Worm (Caenorhabditis elegans) whole organism, young adult: ENCODE results near the gene B0294.3.

Experiments
- D2030.7 ChIP-seq: fragments of 200-800 bp; sonication (Bioruptor generic); IDR thresholded peaks from 2 replicates; pipeline ENCODE4 v1.3.6; 2022; ENCODE audit warnings: missing genetic modification reagents, missing genetic modification characterization, missing compliant biosample characterization
- F22D6.2 ChIP-seq: sonication (generic microtip); optimal IDR thresholded peaks from 2 replicates; lab custom pipeline; 2016; ENCODE audit warnings: mild to moderate bottlenecking, missing genetic modification characterization, missing compliant biosample characterization
- F33H1.4 ChIP-seq: fragments of 200-800 bp; sonication (Bioruptor generic); IDR thresholded peaks from 2 replicates; pipeline ENCODE4 v1.3.6; 2022; ENCODE audit warnings: missing genetic modification reagents, missing genetic modification characterization, missing compliant biosample characterization
- F39B2.1 ChIP-seq: fragments of 200-800 bp; sonication (Bioruptor generic); IDR thresholded peaks from 2 replicates; pipeline ENCODE4 v1.3.6; 2022; ENCODE audit warnings: missing genetic modification reagents, missing genetic modification characterization, missing compliant biosample characterization
- F49E8.2 ChIP-seq: sonication (generic microtip); optimal IDR thresholded peaks from 3 replicates; lab custom pipeline; 2017; ENCODE audit warnings: missing genetic modification characterization, mild to moderate bottlenecking, missing compliant biosample characterization, antibody characterized with exemption, moderate library complexity; ENCODE audit not compliant: insufficient read depth
- F57A8.1 ChIP-seq: fragments of 200-800 bp; sonication (Bioruptor generic); optimal IDR thresholded peaks from 2 replicates; lab custom pipeline; 2018; ENCODE audit warnings: mild to moderate bottlenecking, missing genetic modification characterization, moderate library complexity, missing compliant biosample characterization
- K11D2.4 ChIP-seq: fragments of 200-800 bp; sonication (Bioruptor generic); IDR thresholded peaks from 2 replicates; pipeline ENCODE4 v1.3.6; 2022; ENCODE audit warnings: missing genetic modification reagents, missing genetic modification characterization, missing compliant biosample characterization
- Y53F4B.3 ChIP-seq: fragments of 200-800 bp; sonication (Bioruptor generic); IDR thresholded peaks from 2 replicates; pipeline ENCODE4 v1.3.6; 2022; ENCODE audit warnings: missing genetic modification reagents, missing genetic modification characterization, missing compliant biosample characterization
- Y56A3A.18 ChIP-seq: fragments of 200-800 bp; sonication (Bioruptor generic); IDR thresholded peaks from 2 replicates; pipeline ENCODE4 v1.3.6; 2022; ENCODE audit warnings: missing genetic modification reagents, missing genetic modification characterization, missing compliant biosample characterization
- akir-1 ChIP-seq: fragments of 200-800 bp; sonication (Bioruptor generic); optimal IDR thresholded peaks from 2 replicates; lab custom pipeline; 2018; ENCODE audit warnings: mild to moderate bottlenecking, missing genetic modification characterization, moderate library complexity, missing compliant biosample characterization
- ama-1 ChIP-seq, 3 experiments: fragments of 150-350 bp in 1 of 3; sonication (generic microtip) in 2 of 3; optimal IDR thresholded peaks; 2 replicates each; lab custom pipeline; 2014 to 2018; ENCODE audit warnings: missing biosample characterization in 2 of 3, missing genetic modification characterization in 2 of 3, missing genetic modification reagents in 2 of 3
- aptf-2 ChIP-seq: fragments of 200-800 bp; sonication (Bioruptor generic); conservative IDR thresholded peaks from 2 replicates; pipeline ENCODE4 v1.3.6; 2022; ENCODE audit warnings: missing genetic modification reagents, missing genetic modification characterization, missing compliant biosample characterization
- aptf-3 ChIP-seq: fragments of 200-800 bp; sonication (Bioruptor generic); IDR thresholded peaks from 2 replicates; pipeline ENCODE4 v1.3.6; 2022; ENCODE audit warnings: missing genetic modification characterization, missing compliant biosample characterization
- attf-3 ChIP-seq: fragments of 200-800 bp; sonication (Bioruptor generic); conservative IDR thresholded peaks from 2 replicates; pipeline ENCODE4 v1.3.6; 2022; ENCODE audit warnings: missing genetic modification reagents, missing genetic modification characterization, missing compliant biosample characterization
- attf-5 ChIP-seq: fragments of 200-800 bp; sonication (Bioruptor generic); optimal IDR thresholded peaks from 2 replicates; lab custom pipeline; 2018; ENCODE audit warnings: mild to moderate bottlenecking, missing genetic modification characterization, missing compliant biosample characterization
- attf-6 ChIP-seq: fragments of 200-800 bp; sonication (Bioruptor generic); IDR thresholded peaks from 2 replicates; pipeline ENCODE4 v1.3.6; 2022; ENCODE audit warnings: missing genetic modification reagents, missing genetic modification characterization, missing compliant biosample characterization
- cebp-1 ChIP-seq, 2 experiments: fragments of 200-800 bp in 1 of 2; sonication (Bioruptor generic) in 1 of 2; sonication (generic microtip) in 1 of 2; IDR thresholded peaks in 1 of 2; optimal IDR thresholded peaks in 1 of 2; 2 replicates each; pipeline versions ENCODE4 v1.3.6 to Lab custom; 2017 to 2022; ENCODE audit warnings: missing compliant biosample characterization in 2 of 2, missing genetic modification characterization in 2 of 2, mild to moderate bottlenecking in 1 of 2, missing genetic modification reagents in 1 of 2, moderate library complexity in 1 of 2
- ceh-27 ChIP-seq: fragments of 200-800 bp; sonication (Bioruptor generic); optimal IDR thresholded peaks from 2 replicates; lab custom pipeline; 2018; ENCODE audit warnings: mild to moderate bottlenecking, missing genetic modification characterization, moderate library complexity, missing compliant biosample characterization
- dox-1 ChIP-seq: fragments of 200-800 bp; sonication (Bioruptor generic); IDR thresholded peaks from 2 replicates; pipeline ENCODE4 v1.3.6; 2022; ENCODE audit warnings: missing genetic modification reagents, missing genetic modification characterization, missing compliant biosample characterization
- dpl-1 ChIP-seq: fragments of 150-350 bp; optimal IDR thresholded peaks from 2 replicates; lab custom pipeline; 2014; ENCODE audit warnings: missing biosample characterization, missing genetic modification reagents, missing genetic modification characterization
- efl-1 ChIP-seq: fragments of 150-350 bp; optimal IDR thresholded peaks from 2 replicates; lab custom pipeline; 2014; ENCODE audit warnings: missing biosample characterization, missing genetic modification reagents, missing genetic modification characterization
- egl-44 ChIP-seq: fragments of 200-800 bp; sonication (Bioruptor generic); IDR thresholded peaks from 2 replicates; pipeline ENCODE4 v1.3.6; 2022; ENCODE audit warnings: missing genetic modification reagents, missing genetic modification characterization, missing compliant biosample characterization
- egrh-3 ChIP-seq: fragments of 200-800 bp; sonication (Bioruptor generic); IDR thresholded peaks from 2 replicates; pipeline ENCODE4 v1.3.6; 2022; ENCODE audit warnings: missing genetic modification reagents, missing genetic modification characterization, missing compliant biosample characterization
- hlh-26 ChIP-seq: fragments of 200-800 bp; sonication (Bioruptor generic); conservative IDR thresholded peaks from 2 replicates; pipeline ENCODE4 v1.3.6; 2022; ENCODE audit warnings: missing genetic modification reagents, missing genetic modification characterization, missing compliant biosample characterization
- hmg-1.2 ChIP-seq: fragments of 200-800 bp; sonication (Bioruptor generic); IDR thresholded peaks from 2 replicates; pipeline ENCODE4 v1.3.6; 2022; ENCODE audit warnings: missing genetic modification reagents, missing genetic modification characterization, missing compliant biosample characterization
- hmg-20 ChIP-seq: fragments of 200-800 bp; sonication (Bioruptor generic); IDR thresholded peaks from 2 replicates; pipeline ENCODE4 v1.3.6; 2022; ENCODE audit warnings: missing genetic modification reagents, missing genetic modification characterization, missing compliant biosample characterization
- let-526 ChIP-seq: fragments of 200-800 bp; sonication (Bioruptor generic); IDR thresholded peaks from 2 replicates; pipeline ENCODE4 v1.3.6; 2022; ENCODE audit warnings: missing genetic modification reagents, missing genetic modification characterization, missing compliant biosample characterization
- let-607 ChIP-seq, 2 experiments: fragments of 200-800 bp in 1 of 2; sonication (Bioruptor generic) in 1 of 2; sonication (generic microtip) in 1 of 2; optimal IDR thresholded peaks; 2 replicates each; lab custom pipeline; 2016 to 2018; ENCODE audit warnings: mild to moderate bottlenecking in 2 of 2, missing compliant biosample characterization in 2 of 2, missing genetic modification characterization in 2 of 2, moderate library complexity in 2 of 2, missing genotype in 1 of 2
- lin-26 ChIP-seq: fragments of 200-800 bp; sonication (Bioruptor generic); IDR thresholded peaks from 2 replicates; pipeline ENCODE4 v1.3.6; 2022; ENCODE audit warnings: missing genetic modification reagents, missing genetic modification characterization, missing compliant biosample characterization
- lin-54 ChIP-seq: fragments of 200-800 bp; sonication (Bioruptor generic); optimal IDR thresholded peaks from 2 replicates; lab custom pipeline; 2018; ENCODE audit warnings: mild to moderate bottlenecking, missing genetic modification characterization, missing compliant biosample characterization
- lsl-1 ChIP-seq: fragments of 200-800 bp; sonication (Bioruptor generic); optimal IDR thresholded peaks from 2 replicates; lab custom pipeline; 2018; ENCODE audit warnings: mild to moderate bottlenecking, missing genetic modification characterization, moderate library complexity, missing compliant biosample characterization
- madf-6 ChIP-seq: fragments of 200-800 bp; sonication (Bioruptor generic); IDR thresholded peaks from 2 replicates; pipeline ENCODE4 v1.3.6; 2022; ENCODE audit warnings: missing genetic modification reagents, missing genetic modification characterization, missing compliant biosample characterization
- mcd-1 ChIP-seq: fragments of 200-800 bp; sonication (Bioruptor generic); IDR thresholded peaks from 2 replicates; pipeline ENCODE4 v1.3.6; 2022; ENCODE audit warnings: missing genetic modification reagents, missing genetic modification characterization, missing compliant biosample characterization
- pbrm-1 ChIP-seq: fragments of 200-800 bp; sonication (Bioruptor generic); IDR thresholded peaks from 2 replicates; pipeline ENCODE4 v1.3.6; 2022; ENCODE audit warnings: missing genetic modification reagents, missing genetic modification characterization, missing compliant biosample characterization
- pha-4 ChIP-seq: fragments of 150-350 bp; sonication (generic microtip); optimal IDR thresholded peaks from 2 replicates; lab custom pipeline; 2014; ENCODE audit warnings: missing biosample characterization, missing genetic modification reagents, missing genetic modification characterization
- rpc-1 ChIP-seq, 2 experiments: fragments of 150-350 bp in 1 of 2; sonication (generic microtip) in 1 of 2; optimal IDR thresholded peaks; 2 replicates each; lab custom pipeline; 2014 to 2018; ENCODE audit warnings: missing biosample characterization in 1 of 2, missing genetic modification characterization in 1 of 2, missing genetic modification reagents in 1 of 2, missing genotype in 1 of 2
- snpc-1.3 ChIP-seq: sonication (generic microtip); optimal IDR thresholded peaks from 2 replicates; lab custom pipeline; 2017; ENCODE audit warnings: missing genetic modification characterization, mild to moderate bottlenecking, missing compliant biosample characterization, antibody characterized with exemption, moderate library complexity, missing genotype, missing genetic modification reagents; ENCODE audit not compliant: insufficient read depth
- sptf-2 ChIP-seq: fragments of 200-800 bp; sonication (Bioruptor generic); optimal IDR thresholded peaks from 2 replicates; lab custom pipeline; 2018; ENCODE audit warnings: mild to moderate bottlenecking, missing genetic modification characterization, missing compliant biosample characterization
- xnd-1 ChIP-seq: sonication (generic microtip); optimal IDR thresholded peaks from 2 replicates; lab custom pipeline; 2016; ENCODE audit warnings: missing genotype, missing genetic modification reagents, missing genetic modification characterization, missing compliant biosample characterization
- zfh-2 ChIP-seq: fragments of 200-800 bp; sonication (Bioruptor generic); conservative IDR thresholded peaks from 2 replicates; pipeline ENCODE4 v1.3.6; 2022; ENCODE audit warnings: missing genetic modification reagents, missing genetic modification characterization, missing compliant biosample characterization
- ztf-18 ChIP-seq: sonication (generic microtip); optimal IDR thresholded peaks from 2 replicates; lab custom pipeline; 2016; ENCODE audit warnings: missing genotype, mild to moderate bottlenecking, missing genetic modification characterization, missing compliant biosample characterization
- ztf-22 ChIP-seq: fragments of 200-800 bp; sonication (Bioruptor generic); optimal IDR thresholded peaks from 2 replicates; lab custom pipeline; 2018; ENCODE audit warnings: mild to moderate bottlenecking, missing genetic modification characterization, moderate library complexity, missing compliant biosample characterization
- ztf-25 ChIP-seq: fragments of 200-800 bp; sonication (Bioruptor generic); IDR thresholded peaks from 2 replicates; pipeline ENCODE4 v1.3.6; 2022; ENCODE audit warnings: missing genetic modification reagents, missing genetic modification characterization, missing compliant biosample characterization
- ztf-28 ChIP-seq: fragments of 200-800 bp; sonication (Bioruptor generic); IDR thresholded peaks from 2 replicates; pipeline ENCODE4 v1.3.6; 2022; ENCODE audit warnings: missing genetic modification reagents, missing genetic modification characterization, missing compliant biosample characterization

Gene B0294.3

ce11 chrX:1853596-1853995 is 38.4 kb upstream of the B0294.3 start, which contains the start of gene T26C11.9 (continued):
- TF ChIP-seq F33H1.4 (no peak), attf-5 (GFP tag; lab: Kevin White, UChicago) (peak; percentile 21), ama-1 (optimal IDR thresholded peaks at IDR 0.05; lab: Kevin White, UChicago) (no peak), ama-1 (GFP tag; optimal IDR thresholded peaks at IDR 0.05; lab: Kevin White, UChicago) (no peak), let-607 (tag; optimal IDR thresholded peaks at IDR 0.05; lab: Kevin White, UChicago) (no peak), ceh-27 (GFP tag; lab: Kevin White, UChicago) (peak; percentile 43), efl-1 (no peak), K11D2.4 (GFP tag; lab: Robert Waterston, UW) (no peak), snpc-1.3 (tag; lab: Kevin White, UChicago) (no peak), F49E8.2 (tag; lab: Kevin White, UChicago) (no peak)

ce11 chrX:1856160-1856559 is 35.8 kb upstream of the B0294.3 start, which contains the start of gene ceh-39:
ceh-39 (minus strand) TSS chrX:1856172.
- TF ChIP-seq dox-1 (GFP tag; lab: Robert Waterston, UW): peak; percentile 67; the same call in 1 of the 2 replicates
- 0 out of 2 replicates have a peak, but pooled peaks have one; percentile 17 for TF ChIP-seq hmg-20 (GFP tag; lab: Robert Waterston, UW)
- TF ChIP-seq pbrm-1: no peak
- 0 out of 2 replicates have a peak, but pooled peaks have one; percentile 7 for TF ChIP-seq let-526 (GFP tag; lab: Robert Waterston, UW)
- TF ChIP-seq F39B2.1 (GFP tag; lab: Robert Waterston, UW): no peak
- TF ChIP-seq attf-6 (GFP tag; lab: Robert Waterston, UW): no peak
- no peak for TF ChIP-seq lsl-1 (GFP tag; lab: Kevin White, UChicago)
- no peak for TF ChIP-seq ztf-22 (GFP tag; lab: Kevin White, UChicago)
- TF ChIP-seq hlh-26: no peak
- TF ChIP-seq attf-5 (GFP tag; lab: Kevin White, UChicago): peak; percentile 37
- no peak for TF ChIP-seq Y56A3A.18
- TF ChIP-seq pha-4 (tag; lab: Kevin White, UChicago): no peak
- TF ChIP-seq aptf-3 (GFP tag; lab: Robert Waterston, UW): no peak
- peak; percentile 26 for TF ChIP-seq ceh-27 (GFP tag; lab: Kevin White, UChicago)
- no peak for TF ChIP-seq F57A8.1 (GFP tag; lab: Kevin White, UChicago)
- peak; percentile 87 for TF ChIP-seq hmg-1.2 (GFP tag; lab: Robert Waterston, UW)
- peak; percentile 61; the same call in 1 of the 2 replicates for TF ChIP-seq lin-26 (GFP tag; lab: Robert Waterston, UW)
- no peak for TF ChIP-seq D2030.7 (GFP tag; lab: Robert Waterston, UW)
- no peak for TF ChIP-seq egl-44 (GFP tag; lab: Robert Waterston, UW)
- TF ChIP-seq akir-1 (GFP tag; lab: Kevin White, UChicago): no peak
- TF ChIP-seq ztf-28 (GFP tag; lab: Robert Waterston, UW): no peak
- no peak for TF ChIP-seq F22D6.2 (tag; lab: Kevin White, UChicago)
- TF ChIP-seq zfh-2 (GFP tag; lab: Robert Waterston, UW): peak; percentile 95
- TF ChIP-seq ztf-18 (tag; lab: Kevin White, UChicago): peak; percentile 14
- peak; percentile 50 for TF ChIP-seq efl-1
- TF ChIP-seq attf-3 (GFP tag; lab: Robert Waterston, UW): 0 out of 2 replicates have a peak, but pooled peaks have one; percentile 14
- no peak for TF ChIP-seq sptf-2 (GFP tag; lab: Kevin White, UChicago)
- peak; percentile 88 for TF ChIP-seq mcd-1 (GFP tag; lab: Robert Waterston, UW)
- no peak for TF ChIP-seq cebp-1 (GFP tag; IDR thresholded peaks at IDR 0.05; lab: Robert Waterston, UW)
- TF ChIP-seq cebp-1 (tag; optimal IDR thresholded peaks at IDR 0.05; lab: Kevin White, UChicago): peak; percentile 49
- no peak for TF ChIP-seq Y53F4B.3 (GFP tag; lab: Robert Waterston, UW)
- no peak for TF ChIP-seq let-607 (tag; optimal IDR thresholded peaks at IDR 0.05; lab: Kevin White, UChicago)
- TF ChIP-seq lin-54 (GFP tag; lab: Kevin White, UChicago): peak; percentile 23
- TF ChIP-seq aptf-2: no peak
- no peak for TF ChIP-seq xnd-1
- TF ChIP-seq dpl-1 (GFP tag; lab: Kevin White, UChicago): peak; percentile 41
- peak; percentile 59 for TF ChIP-seq madf-6
- TF ChIP-seq rpc-1 (optimal IDR thresholded peaks at IDR 0.05; lab: Kevin White, UChicago): no peak
- no peak for TF ChIP-seq rpc-1 (tag; optimal IDR thresholded peaks at IDR 0.05; lab: Kevin White, UChicago)
- TF ChIP-seq egrh-3 (GFP tag; lab: Robert Waterston, UW): peak; percentile 76; the same call in 1 of the 2 replicates
- no peak for TF ChIP-seq ztf-25 (GFP tag; lab: Robert Waterston, UW)
